Worm (Caenorhabditis elegans) whole organism, L4 larva: Measurements from ENCODE around the gene Y39B6A.10.

ENCODE experiments used
- D1046.2 ChIP-seq: fragments of 200-800 bp; sonication (Bioruptor generic); IDR thresholded peaks from 2 replicates; pipeline ENCODE4 v1.3.6; 2022; ENCODE audit warnings: missing genetic modification characterization, missing compliant biosample characterization
- F26F4.8 ChIP-seq: fragments of 200-800 bp; sonication (Bioruptor generic); conservative IDR thresholded peaks from 2 replicates; pipeline ENCODE4 v1.3.6; 2022; ENCODE audit warnings: missing genetic modification characterization, missing compliant biosample characterization
- R02D3.7 ChIP-seq: fragments of 150-350 bp; sonication (generic microtip); optimal IDR thresholded peaks from 3 replicates; lab custom pipeline; 2014; ENCODE audit warnings: missing biosample characterization, missing genetic modification characterization
- T20F7.1 ChIP-seq: fragments of 200-800 bp; sonication (Bioruptor generic); optimal IDR thresholded peaks from 2 replicates; lab custom pipeline; 2018; ENCODE audit warnings: mild to moderate bottlenecking, missing genetic modification characterization, missing compliant biosample characterization
- Y75B8A.6 ChIP-seq: fragments of 200-800 bp; sonication (Bioruptor generic); IDR thresholded peaks from 2 replicates; pipeline ENCODE4 v1.3.6; 2022; ENCODE audit warnings: missing genetic modification reagents, missing genetic modification characterization, missing compliant biosample characterization
- ZK546.5 ChIP-seq, 2 experiments: sonication (generic microtip); optimal IDR thresholded peaks; 2 replicates each; lab custom pipeline; 2017; ENCODE audit warnings: missing biosample characterization in 2 of 2, missing genetic modification characterization in 2 of 2
- aha-1 ChIP-seq: fragments of 150-350 bp; peaks from one replicate; lab custom pipeline; 2014; ENCODE audit warnings: missing biosample characterization, missing genetic modification characterization
- attf-4 ChIP-seq: sonication (generic microtip); optimal IDR thresholded peaks from 3 replicates; lab custom pipeline; 2017; ENCODE audit warnings: missing biosample characterization, missing genetic modification characterization
- ceh-44 ChIP-seq: fragments of 200-800 bp; sonication (Bioruptor generic); IDR thresholded peaks from 2 replicates; pipeline ENCODE4 v1.3.6; 2022; ENCODE audit warnings: missing genetic modification reagents, missing genetic modification characterization, missing compliant biosample characterization
- ceh-62 ChIP-seq: sonication (generic microtip); optimal IDR thresholded peaks from 2 replicates; lab custom pipeline; 2017; ENCODE audit warnings: missing biosample characterization, missing genetic modification characterization
- daf-12 ChIP-seq: fragments of 150-350 bp; optimal IDR thresholded peaks from 2 replicates; lab custom pipeline; 2014; ENCODE audit warnings: missing biosample characterization, missing genetic modification reagents, missing genetic modification characterization
- daf-16 ChIP-seq, 3 experiments: sonication (generic microtip); optimal IDR thresholded peaks; 2 replicates each; lab custom pipeline; 2016 to 2017; ENCODE audit warnings: missing genetic modification characterization in 3 of 3, missing genetic modification reagents in 3 of 3, mild to moderate bottlenecking in 2 of 3, missing compliant biosample characterization in 2 of 3, missing biosample characterization in 1 of 3, moderate library complexity in 1 of 3
- dmd-8 ChIP-seq: fragments of 200-800 bp; sonication (Bioruptor generic); IDR thresholded peaks from 2 replicates; pipeline ENCODE4 v1.3.6; 2022; ENCODE audit warnings: missing genetic modification characterization, missing compliant biosample characterization
- fkh-10 ChIP-seq: fragments of 150-350 bp; optimal IDR thresholded peaks from 2 replicates; lab custom pipeline; 2014; ENCODE audit warnings: missing biosample characterization, missing genetic modification reagents, missing genetic modification characterization
- fos-1 ChIP-seq: fragments of 150-350 bp; optimal IDR thresholded peaks from 2 replicates; lab custom pipeline; 2014; ENCODE audit warnings: missing biosample characterization, missing genetic modification characterization
- hlh-11 ChIP-seq: fragments of 200-800 bp; sonication (Bioruptor generic); optimal IDR thresholded peaks from 2 replicates; lab custom pipeline; 2018; ENCODE audit warnings: mild to moderate bottlenecking, missing genetic modification characterization, missing compliant biosample characterization
- hlh-30 ChIP-seq: sonication (generic microtip); optimal IDR thresholded peaks from 2 replicates; lab custom pipeline; 2017; ENCODE audit warnings: antibody characterized with exemption, mild to moderate bottlenecking, missing genetic modification characterization, missing compliant biosample characterization; ENCODE audit not compliant: insufficient read depth
- hmg-1.1 ChIP-seq: fragments of 200-800 bp; sonication (Bioruptor generic); IDR thresholded peaks from 2 replicates; pipeline ENCODE4 v1.3.6; 2022; ENCODE audit warnings: missing genetic modification reagents, missing genetic modification characterization, missing compliant biosample characterization
- lim-7 ChIP-seq: fragments of 200-800 bp; sonication (Bioruptor generic); IDR thresholded peaks from 2 replicates; pipeline ENCODE4 v1.3.6; 2022; ENCODE audit warnings: missing genetic modification characterization, missing compliant biosample characterization
- lin-29 ChIP-seq: fragments of 200-800 bp; sonication (Bioruptor generic); IDR thresholded peaks from 2 replicates; pipeline ENCODE4 v1.3.6; 2022; ENCODE audit warnings: missing genetic modification reagents, missing genetic modification characterization, missing compliant biosample characterization
- lin-38 ChIP-seq: fragments of 200-800 bp; sonication (Bioruptor generic); IDR thresholded peaks from 2 replicates; pipeline ENCODE4 v1.3.6; 2022; ENCODE audit warnings: missing genetic modification reagents, missing genetic modification characterization, missing compliant biosample characterization
- nhr-10 ChIP-seq: fragments of 150-350 bp; optimal IDR thresholded peaks from 2 replicates; lab custom pipeline; 2014; ENCODE audit warnings: missing biosample characterization, missing genetic modification characterization
- nhr-11 ChIP-seq: fragments of 150-350 bp; optimal IDR thresholded peaks from 2 replicates; lab custom pipeline; 2014; ENCODE audit warnings: missing biosample characterization, missing genetic modification characterization
- nhr-111 ChIP-seq: fragments of 200-800 bp; sonication (Bioruptor generic); optimal IDR thresholded peaks from 2 replicates; lab custom pipeline; 2018; ENCODE audit warnings: mild to moderate bottlenecking, missing genetic modification characterization, missing compliant biosample characterization
- nhr-42 ChIP-seq: fragments of 200-800 bp; sonication (Bioruptor generic); IDR thresholded peaks from 2 replicates; pipeline ENCODE4 v1.3.6; 2022; ENCODE audit warnings: missing genetic modification characterization, missing compliant biosample characterization
- nhr-77 ChIP-seq: fragments of 150-350 bp; optimal IDR thresholded peaks from 2 replicates; lab custom pipeline; 2014; ENCODE audit warnings: missing biosample characterization, missing genetic modification characterization
- pha-4 ChIP-seq, 2 experiments: fragments of 150-350 bp in 1 of 2; fragments of 200-800 bp in 1 of 2; sonication (Bioruptor generic) in 1 of 2; IDR thresholded peaks in 1 of 2; optimal IDR thresholded peaks in 1 of 2; 2 replicates each; pipeline versions ENCODE4 v1.3.6 to Lab custom; 2014 to 2022; ENCODE audit warnings: missing genetic modification characterization in 2 of 2, missing genetic modification reagents in 2 of 2, missing biosample characterization in 1 of 2, missing compliant biosample characterization in 1 of 2
- php-3 ChIP-seq: fragments of 200-800 bp; sonication (Bioruptor generic); IDR thresholded peaks from 2 replicates; pipeline ENCODE4 v1.3.6; 2022; ENCODE audit warnings: missing genetic modification reagents, missing genetic modification characterization, missing compliant biosample characterization
- rbr-2 ChIP-seq: sonication (generic microtip); optimal IDR thresholded peaks from 2 replicates; lab custom pipeline; 2016; ENCODE audit warnings: missing genotype, missing genetic modification characterization, missing compliant biosample characterization
- sdz-12 ChIP-seq: fragments of 200-800 bp; sonication (Bioruptor generic); optimal IDR thresholded peaks from 2 replicates; lab custom pipeline; 2018; ENCODE audit warnings: mild to moderate bottlenecking, missing genetic modification characterization, missing compliant biosample characterization
- skn-1 ChIP-seq: fragments of 150-350 bp; optimal IDR thresholded peaks from 2 replicates; lab custom pipeline; 2014; ENCODE audit warnings: missing biosample characterization, missing genetic modification characterization
- snpc-4 ChIP-seq: fragments of 150-350 bp; optimal IDR thresholded peaks from 2 replicates; lab custom pipeline; 2014; ENCODE audit warnings: missing biosample characterization, missing genetic modification characterization
- unc-62 ChIP-seq, 3 experiments: fragments of 150-350 bp in 1 of 3; sonication (generic microtip); optimal IDR thresholded peaks in 2 of 3; peaks in 1 of 3; 1 replicate in 1 of 3; 2 replicates in 2 of 3; lab custom pipeline; 2014 to 2017; ENCODE audit warnings: missing biosample characterization in 3 of 3, missing genetic modification characterization in 3 of 3, missing genetic modification reagents in 3 of 3, missing genotype in 1 of 3
- zag-1 ChIP-seq: fragments of 150-350 bp; optimal IDR thresholded peaks from 2 replicates; lab custom pipeline; 2014; ENCODE audit warnings: missing biosample characterization, missing genetic modification characterization
- zip-2 ChIP-seq: fragments of 150-350 bp; optimal IDR thresholded peaks from 2 replicates; lab custom pipeline; 2014; ENCODE audit warnings: missing biosample characterization, missing genetic modification characterization
- ztf-7 ChIP-seq: fragments of 150-350 bp; optimal IDR thresholded peaks from 2 replicates; lab custom pipeline; 2014; ENCODE audit warnings: missing biosample characterization, missing genetic modification characterization

Y39B6A.10 gene

ce11 chrV:19158664-19159063 lies 25.3 kb upstream of the Y39B6A.10 start, which contains the start of gene Y39B6A.5 (continued):
- peak; percentile 88 for TF ChIP-seq php-3 (GFP tag; lab: Robert Waterston, UW)
- no peak for TF ChIP-seq D1046.2 (GFP tag; lab: Robert Waterston, UW)

ce11 chrV:19153806-19154205 lies 20.4 kb upstream of the Y39B6A.10 start, which contains the start of gene tsp-13:
Gene tsp-13, plus strand, starts transcription at chrV:19154106.
- TF ChIP-seq hmg-1.1 (GFP tag; lab: Robert Waterston, UW) (no peak), nhr-111 (GFP tag; lab: Kevin White, UChicago) (no peak), Y75B8A.6 (GFP tag; lab: Robert Waterston, UW) (no peak), zip-2 (tag; lab: Kevin White, UChicago) (no peak), sdz-12 (GFP tag; lab: Kevin White, UChicago) (no peak), ztf-7 (tag; lab: Kevin White, UChicago) (no peak), nhr-10 (tag; lab: Kevin White, UChicago) (no peak), lin-38 (GFP tag; lab: Robert Waterston, UW) (no peak), ZK546.5 (tag; optimal IDR thresholded peaks at IDR 0.05; lab: Kevin White, UChicago) (no peak), ceh-44 (GFP tag; lab: Robert Waterston, UW) (no peak), daf-12 (tag; lab: Kevin White, UChicago) (no peak), F26F4.8 (GFP tag; lab: Robert Waterston, UW) (no peak)

ce11 chrV:19153244-19153643 lies 19.8 kb upstream of the Y39B6A.10 start:
- no peak for TF ChIP-seq daf-16 (GFP tag; optimal IDR thresholded peaks at IDR 0.05; lab: Kevin White, UChicago)
- TF ChIP-seq daf-16 (tag; optimal IDR thresholded peaks at IDR 0.05; lab: Kevin White, UChicago), result no peak
- no peak for TF ChIP-seq nhr-77
- no peak for TF ChIP-seq dmd-8 (GFP tag; lab: Robert Waterston, UW)
- TF ChIP-seq rbr-2 (tag; lab: Kevin White, UChicago), result no peak
- no peak for TF ChIP-seq skn-1 (tag; lab: Kevin White, UChicago)
- TF ChIP-seq hlh-11 (tag; lab: Kevin White, UChicago), result peak; percentile 27
- no peak for TF ChIP-seq ceh-62 (tag; lab: Kevin White, UChicago)
- no peak for TF ChIP-seq T20F7.1 (GFP tag; lab: Kevin White, UChicago)
- no peak for TF ChIP-seq zag-1 (tag; lab: Kevin White, UChicago)
- no peak for TF ChIP-seq R02D3.7 (tag; lab: Kevin White, UChicago)
- no peak for TF ChIP-seq fos-1 (tag; lab: Kevin White, UChicago)
- TF ChIP-seq snpc-4 (tag; lab: Kevin White, UChicago), result no peak
- TF ChIP-seq fkh-10 (GFP tag; lab: Kevin White, UChicago), result no peak
- no peak for TF ChIP-seq ZK546.5 (tag; optimal IDR thresholded peaks at IDR 0.05; lab: Kevin White, UChicago)
- TF ChIP-seq aha-1 (tag; lab: Kevin White, UChicago), result peak; percentile 15
- no peak for TF ChIP-seq nhr-42 (GFP tag; lab: Robert Waterston, UW)
- TF ChIP-seq hlh-30 (tag; lab: Kevin White, UChicago), result no peak
- TF ChIP-seq pha-4 (GFP tag; IDR thresholded peaks at IDR 0.05; lab: Robert Waterston, UW), result no peak
- TF ChIP-seq pha-4 (tag; optimal IDR thresholded peaks at IDR 0.05; lab: Kevin White, UChicago), result peak; percentile 75
- no peak for TF ChIP-seq lim-7 (GFP tag; lab: Robert Waterston, UW)
- TF ChIP-seq attf-4 (tag; lab: Kevin White, UChicago), result no peak
- TF ChIP-seq lin-29 (GFP tag; lab: Robert Waterston, UW), result no peak

ce11 chrV:19152328-19152727 lies 18.9 kb upstream of the Y39B6A.10 start, which contains the start of gene Y39B6A.69:
Gene Y39B6A.69, minus strand, starts transcription at chrV:19152428.
- no peak for TF ChIP-seq lin-29 (GFP tag; lab: Robert Waterston, UW)
- TF ChIP-seq unc-62 (GFP tag; optimal IDR thresholded peaks at IDR 0.05 in 1 of 2; lab: Kevin White, UChicago), result peak in 1 of 2 experiments; percentile 66
- no peak for TF ChIP-seq unc-62 (tag; optimal IDR thresholded peaks at IDR 0.05; lab: Kevin White, UChicago)
- no peak for TF ChIP-seq nhr-11 (tag; lab: Kevin White, UChicago)
